Worm (Caenorhabditis elegans) whole organism, young adult: Measurements from ENCODE around the gene C08E8.6.

Experiments
- B0261.1 ChIP-seq: sonication (generic microtip); optimal IDR thresholded peaks from 2 replicates; lab custom pipeline; 2016; ENCODE audit warnings: mild to moderate bottlenecking, missing genetic modification characterization, moderate library complexity, missing compliant biosample characterization
- C17E4.6 ChIP-seq: fragments of 200-800 bp; sonication (Bioruptor generic); IDR thresholded peaks from 2 replicates; pipeline ENCODE4 v1.3.6; 2022; ENCODE audit warnings: missing genetic modification reagents, missing genetic modification characterization, missing compliant biosample characterization
- D2030.7 ChIP-seq: fragments of 200-800 bp; sonication (Bioruptor generic); IDR thresholded peaks from 2 replicates; pipeline ENCODE4 v1.3.6; 2022; ENCODE audit warnings: missing genetic modification reagents, missing genetic modification characterization, missing compliant biosample characterization
- F23B12.7 ChIP-seq: sonication (generic microtip); optimal IDR thresholded peaks from 2 replicates; lab custom pipeline; 2017; ENCODE audit warnings: missing genetic modification characterization, mild to moderate bottlenecking, missing compliant biosample characterization, antibody characterized with exemption, moderate library complexity; ENCODE audit not compliant: insufficient read depth
- F33H1.4 ChIP-seq: fragments of 200-800 bp; sonication (Bioruptor generic); IDR thresholded peaks from 2 replicates; pipeline ENCODE4 v1.3.6; 2022; ENCODE audit warnings: missing genetic modification reagents, missing genetic modification characterization, missing compliant biosample characterization
- F39B2.1 ChIP-seq: fragments of 200-800 bp; sonication (Bioruptor generic); IDR thresholded peaks from 2 replicates; pipeline ENCODE4 v1.3.6; 2022; ENCODE audit warnings: missing genetic modification reagents, missing genetic modification characterization, missing compliant biosample characterization
- F49E8.2 ChIP-seq: sonication (generic microtip); optimal IDR thresholded peaks from 3 replicates; lab custom pipeline; 2017; ENCODE audit warnings: missing genetic modification characterization, mild to moderate bottlenecking, missing compliant biosample characterization, antibody characterized with exemption, moderate library complexity; ENCODE audit not compliant: insufficient read depth
- F55B11.4 ChIP-seq: sonication (generic microtip); optimal IDR thresholded peaks from 2 replicates; lab custom pipeline; 2016; ENCODE audit warnings: missing compliant biosample characterization, missing genetic modification characterization, borderline replicate concordance; ENCODE audit not compliant: insufficient read depth
- F57A8.1 ChIP-seq: fragments of 200-800 bp; sonication (Bioruptor generic); optimal IDR thresholded peaks from 2 replicates; lab custom pipeline; 2018; ENCODE audit warnings: mild to moderate bottlenecking, missing genetic modification characterization, moderate library complexity, missing compliant biosample characterization
- K11D2.4 ChIP-seq: fragments of 200-800 bp; sonication (Bioruptor generic); IDR thresholded peaks from 2 replicates; pipeline ENCODE4 v1.3.6; 2022; ENCODE audit warnings: missing genetic modification reagents, missing genetic modification characterization, missing compliant biosample characterization
- T07F8.4 ChIP-seq: sonication (generic microtip); optimal IDR thresholded peaks from 2 replicates; lab custom pipeline; 2016; ENCODE audit warnings: mild to moderate bottlenecking, missing genetic modification characterization, moderate library complexity, missing compliant biosample characterization
- Y53F4B.3 ChIP-seq: fragments of 200-800 bp; sonication (Bioruptor generic); IDR thresholded peaks from 2 replicates; pipeline ENCODE4 v1.3.6; 2022; ENCODE audit warnings: missing genetic modification reagents, missing genetic modification characterization, missing compliant biosample characterization
- Y53G8AR.9 ChIP-seq: fragments of 200-800 bp; sonication (Bioruptor generic); conservative IDR thresholded peaks from 2 replicates; pipeline ENCODE4 v1.3.6; 2022; ENCODE audit warnings: missing genetic modification reagents, missing genetic modification characterization, missing compliant biosample characterization
- attf-3 ChIP-seq: fragments of 200-800 bp; sonication (Bioruptor generic); conservative IDR thresholded peaks from 2 replicates; pipeline ENCODE4 v1.3.6; 2022; ENCODE audit warnings: missing genetic modification reagents, missing genetic modification characterization, missing compliant biosample characterization
- attf-5 ChIP-seq: fragments of 200-800 bp; sonication (Bioruptor generic); optimal IDR thresholded peaks from 2 replicates; lab custom pipeline; 2018; ENCODE audit warnings: mild to moderate bottlenecking, missing genetic modification characterization, missing compliant biosample characterization
- attf-6 ChIP-seq: fragments of 200-800 bp; sonication (Bioruptor generic); IDR thresholded peaks from 2 replicates; pipeline ENCODE4 v1.3.6; 2022; ENCODE audit warnings: missing genetic modification reagents, missing genetic modification characterization, missing compliant biosample characterization
- cebp-1 ChIP-seq, 2 experiments: fragments of 200-800 bp in 1 of 2; sonication (Bioruptor generic) in 1 of 2; sonication (generic microtip) in 1 of 2; IDR thresholded peaks in 1 of 2; optimal IDR thresholded peaks in 1 of 2; 2 replicates each; pipeline versions ENCODE4 v1.3.6 to Lab custom; 2017 to 2022; ENCODE audit warnings: missing compliant biosample characterization in 2 of 2, missing genetic modification characterization in 2 of 2, mild to moderate bottlenecking in 1 of 2, missing genetic modification reagents in 1 of 2, moderate library complexity in 1 of 2
- chd-7 ChIP-seq: sonication (generic microtip); optimal IDR thresholded peaks from 2 replicates; lab custom pipeline; 2016; ENCODE audit warnings: mild to moderate bottlenecking, missing genetic modification characterization, moderate library complexity, missing compliant biosample characterization
- die-1 ChIP-seq: sonication (generic microtip); optimal IDR thresholded peaks from 2 replicates; lab custom pipeline; 2016; ENCODE audit warnings: missing genotype, mild to moderate bottlenecking, missing genetic modification characterization, missing compliant biosample characterization
- dox-1 ChIP-seq: fragments of 200-800 bp; sonication (Bioruptor generic); IDR thresholded peaks from 2 replicates; pipeline ENCODE4 v1.3.6; 2022; ENCODE audit warnings: missing genetic modification reagents, missing genetic modification characterization, missing compliant biosample characterization
- ekl-4 ChIP-seq: fragments of 200-800 bp; sonication (Bioruptor generic); IDR thresholded peaks from 2 replicates; pipeline ENCODE4 v1.3.6; 2022; ENCODE audit warnings: missing genetic modification reagents, missing genetic modification characterization, missing compliant biosample characterization
- him-1 ChIP-seq: sonication (generic microtip); optimal IDR thresholded peaks from 2 replicates; lab custom pipeline; 2016; ENCODE audit warnings: missing genotype, missing genetic modification reagents, missing genetic modification characterization, missing compliant biosample characterization
- hlh-12 ChIP-seq: sonication (generic microtip); optimal IDR thresholded peaks from 2 replicates; lab custom pipeline; 2016; ENCODE audit warnings: missing genetic modification characterization, missing compliant biosample characterization
- hmg-1.2 ChIP-seq: fragments of 200-800 bp; sonication (Bioruptor generic); IDR thresholded peaks from 2 replicates; pipeline ENCODE4 v1.3.6; 2022; ENCODE audit warnings: missing genetic modification reagents, missing genetic modification characterization, missing compliant biosample characterization
- hmg-20 ChIP-seq: fragments of 200-800 bp; sonication (Bioruptor generic); IDR thresholded peaks from 2 replicates; pipeline ENCODE4 v1.3.6; 2022; ENCODE audit warnings: missing genetic modification reagents, missing genetic modification characterization, missing compliant biosample characterization
- let-607 ChIP-seq, 2 experiments: fragments of 200-800 bp in 1 of 2; sonication (Bioruptor generic) in 1 of 2; sonication (generic microtip) in 1 of 2; optimal IDR thresholded peaks; 2 replicates each; lab custom pipeline; 2016 to 2018; ENCODE audit warnings: mild to moderate bottlenecking in 2 of 2, missing compliant biosample characterization in 2 of 2, missing genetic modification characterization in 2 of 2, moderate library complexity in 2 of 2, missing genotype in 1 of 2
- lin-54 ChIP-seq: fragments of 200-800 bp; sonication (Bioruptor generic); optimal IDR thresholded peaks from 2 replicates; lab custom pipeline; 2018; ENCODE audit warnings: mild to moderate bottlenecking, missing genetic modification characterization, missing compliant biosample characterization
- lir-1 ChIP-seq: fragments of 200-800 bp; sonication (Bioruptor generic); conservative IDR thresholded peaks from 2 replicates; pipeline ENCODE4 v1.3.6; 2022; ENCODE audit warnings: missing genetic modification reagents, missing genetic modification characterization, missing compliant biosample characterization
- lsy-27 ChIP-seq: sonication (generic microtip); optimal IDR thresholded peaks from 2 replicates; lab custom pipeline; 2017; ENCODE audit warnings: missing genetic modification characterization, mild to moderate bottlenecking, missing compliant biosample characterization, antibody characterized with exemption, missing genotype, borderline replicate concordance; ENCODE audit not compliant: insufficient read depth
- madf-10 ChIP-seq: sonication (generic microtip); optimal IDR thresholded peaks from 2 replicates; lab custom pipeline; 2016; ENCODE audit warnings: mild to moderate bottlenecking, missing genetic modification characterization, missing compliant biosample characterization
- madf-6 ChIP-seq: fragments of 200-800 bp; sonication (Bioruptor generic); IDR thresholded peaks from 2 replicates; pipeline ENCODE4 v1.3.6; 2022; ENCODE audit warnings: missing genetic modification reagents, missing genetic modification characterization, missing compliant biosample characterization
- mxl-1 ChIP-seq: sonication (generic microtip); optimal IDR thresholded peaks from 2 replicates; lab custom pipeline; 2016; ENCODE audit warnings: missing genetic modification characterization, missing compliant biosample characterization
- nhr-27 ChIP-seq: fragments of 200-800 bp; sonication (Bioruptor generic); optimal IDR thresholded peaks from 2 replicates; lab custom pipeline; 2018; ENCODE audit warnings: mild to moderate bottlenecking, missing genetic modification characterization, moderate library complexity, missing compliant biosample characterization
- nhr-80 ChIP-seq: sonication (generic microtip); optimal IDR thresholded peaks from 2 replicates; lab custom pipeline; 2016; ENCODE audit warnings: missing genetic modification characterization, missing compliant biosample characterization
- pha-4 ChIP-seq: fragments of 150-350 bp; sonication (generic microtip); optimal IDR thresholded peaks from 2 replicates; lab custom pipeline; 2014; ENCODE audit warnings: missing biosample characterization, missing genetic modification reagents, missing genetic modification characterization
- rec-8 ChIP-seq, 2 experiments: sonication (generic microtip); optimal IDR thresholded peaks; 2 replicates each; lab custom pipeline; 2016; ENCODE audit warnings: mild to moderate bottlenecking in 2 of 2, missing genetic modification characterization in 2 of 2, missing genetic modification reagents in 2 of 2, missing genotype in 2 of 2, missing biosample characterization in 1 of 2, missing compliant biosample characterization in 1 of 2, moderate library complexity in 1 of 2
- snpc-1.1 ChIP-seq: sonication (generic microtip); optimal IDR thresholded peaks from 2 replicates; lab custom pipeline; 2017; ENCODE audit warnings: missing genetic modification characterization, mild to moderate bottlenecking, missing compliant biosample characterization, antibody characterized with exemption, moderate library complexity, missing genotype, missing genetic modification reagents; ENCODE audit not compliant: insufficient read depth
- snpc-1.3 ChIP-seq: sonication (generic microtip); optimal IDR thresholded peaks from 2 replicates; lab custom pipeline; 2017; ENCODE audit warnings: missing genetic modification characterization, mild to moderate bottlenecking, missing compliant biosample characterization, antibody characterized with exemption, moderate library complexity, missing genotype, missing genetic modification reagents; ENCODE audit not compliant: insufficient read depth
- snpc-3.4 ChIP-seq: sonication (generic microtip); optimal IDR thresholded peaks from 2 replicates; lab custom pipeline; 2017; ENCODE audit warnings: missing genetic modification characterization, mild to moderate bottlenecking, missing compliant biosample characterization, antibody characterized with exemption, moderate library complexity, missing genotype, missing genetic modification reagents
- somi-1 ChIP-seq: fragments of 200-800 bp; sonication (Bioruptor generic); optimal IDR thresholded peaks from 2 replicates; lab custom pipeline; 2018; ENCODE audit warnings: mild to moderate bottlenecking, missing genetic modification characterization, missing compliant biosample characterization
- tbx-9 ChIP-seq: sonication (generic microtip); optimal IDR thresholded peaks from 2 replicates; lab custom pipeline; 2016; ENCODE audit warnings: borderline replicate concordance, missing genetic modification characterization, inconsistent platforms, missing compliant biosample characterization
- unc-130 ChIP-seq: sonication (generic microtip); optimal IDR thresholded peaks from 2 replicates; lab custom pipeline; 2016; ENCODE audit warnings: missing genetic modification reagents, missing genetic modification characterization, missing compliant biosample characterization
- unc-62 ChIP-seq: fragments of 150-350 bp; optimal IDR thresholded peaks from 2 replicates; lab custom pipeline; 2014; ENCODE audit warnings: missing biosample characterization, missing genetic modification reagents, missing genetic modification characterization
- ztf-18 ChIP-seq: sonication (generic microtip); optimal IDR thresholded peaks from 2 replicates; lab custom pipeline; 2016; ENCODE audit warnings: missing genotype, mild to moderate bottlenecking, missing genetic modification characterization, missing compliant biosample characterization
- ztf-26 ChIP-seq: sonication (generic microtip); optimal IDR thresholded peaks from 2 replicates; lab custom pipeline; 2017; ENCODE audit warnings: missing genetic modification characterization, missing compliant biosample characterization

The C08E8.6 gene

DNA sequence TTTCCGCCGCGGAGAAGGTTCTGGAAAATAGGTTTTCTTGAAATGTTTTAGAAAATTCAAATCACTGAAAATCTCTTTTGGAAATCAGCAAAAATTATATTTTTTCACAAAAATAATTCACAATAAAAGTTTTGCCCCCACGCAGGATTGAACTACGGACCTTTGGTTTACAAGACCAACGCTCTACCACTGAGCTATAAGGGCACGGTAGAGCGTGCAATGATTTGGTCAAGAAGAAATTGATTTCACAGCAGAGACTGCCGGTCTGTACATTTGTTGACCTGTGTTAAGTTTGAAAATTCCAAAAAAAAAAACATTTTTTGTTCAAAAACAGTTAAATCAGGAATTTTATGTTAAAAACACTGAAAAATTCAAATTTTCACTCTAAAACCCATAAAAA, 44.1 kb upstream of the C08E8.6 start:
- TF ChIP-seq rec-8 (tag; optimal IDR thresholded peaks at IDR 0.05; lab: Kevin White, UChicago), result peak in 1 of 2 experiments; percentile 33
- peak; percentile 66 for TF ChIP-seq ztf-18 (tag; lab: Kevin White, UChicago)
- TF ChIP-seq F49E8.2 (tag; lab: Kevin White, UChicago), result peak; percentile 50
- no peak for TF ChIP-seq cebp-1 (GFP tag; IDR thresholded peaks at IDR 0.05; lab: Robert Waterston, UW)
- TF ChIP-seq cebp-1 (tag; optimal IDR thresholded peaks at IDR 0.05; lab: Kevin White, UChicago), result peak; percentile 47
- TF ChIP-seq F39B2.1 (GFP tag; lab: Robert Waterston, UW), result no peak
- 0 out of 2 replicates have a peak, but pooled peaks have one; percentile 26 for TF ChIP-seq D2030.7 (GFP tag; lab: Robert Waterston, UW)
- peak; percentile 54; the same call in 1 of the 2 replicates for TF ChIP-seq C17E4.6 (GFP tag; lab: Robert Waterston, UW)
- peak; percentile 5 for TF ChIP-seq attf-5 (GFP tag; lab: Kevin White, UChicago)
- peak; percentile 79 for TF ChIP-seq snpc-1.3 (tag; lab: Kevin White, UChicago)
- no peak for TF ChIP-seq K11D2.4 (GFP tag; lab: Robert Waterston, UW)
- peak; percentile 64 for TF ChIP-seq hmg-1.2 (GFP tag; lab: Robert Waterston, UW)
- no peak for TF ChIP-seq F57A8.1
- no peak for TF ChIP-seq F55B11.4 (tag; lab: Kevin White, UChicago)
- TF ChIP-seq tbx-9 (tag; lab: Kevin White, UChicago), result no peak
- TF ChIP-seq lin-54, result peak; percentile 19
- 0 out of 2 replicates have a peak, but pooled peaks have one; percentile 20 for TF ChIP-seq attf-3 (GFP tag; lab: Robert Waterston, UW)
- TF ChIP-seq ekl-4 (GFP tag; lab: Robert Waterston, UW), result peak; percentile 35; the same call in 1 of the 2 replicates
- peak; percentile 2 for TF ChIP-seq nhr-80
- TF ChIP-seq B0261.1 (tag; lab: Kevin White, UChicago), result peak; percentile 85
- TF ChIP-seq let-607 (tag; optimal IDR thresholded peaks at IDR 0.05; lab: Kevin White, UChicago), result no peak
- TF ChIP-seq hmg-20, result no peak
- peak; percentile 16 for TF ChIP-seq unc-130
- no peak for TF ChIP-seq unc-62 (GFP tag; lab: Kevin White, UChicago)
- peak; percentile 38; the same call in 1 of the 2 replicates for TF ChIP-seq Y53G8AR.9 (GFP tag; lab: Robert Waterston, UW)
- TF ChIP-seq lsy-27 (tag; lab: Kevin White, UChicago), result no peak
- TF ChIP-seq F23B12.7 (tag; lab: Kevin White, UChicago), result peak; percentile 23
- TF ChIP-seq die-1 (tag; lab: Kevin White, UChicago), result peak; percentile 67
- peak; percentile 51; the same call in 1 of the 2 replicates for TF ChIP-seq dox-1 (GFP tag; lab: Robert Waterston, UW)
- peak; percentile 45 for TF ChIP-seq snpc-3.4
- TF ChIP-seq madf-6 (GFP tag; lab: Robert Waterston, UW), result peak; percentile 60; the same call in 1 of the 2 replicates
- peak; percentile 1 for TF ChIP-seq T07F8.4
- peak; percentile 70 for TF ChIP-seq mxl-1 (tag; lab: Kevin White, UChicago)
- TF ChIP-seq madf-10 (tag; lab: Kevin White, UChicago), result peak; percentile 9
- TF ChIP-seq nhr-27, result no peak
- TF ChIP-seq ztf-26 (tag; lab: Kevin White, UChicago), result no peak
- no peak for TF ChIP-seq attf-6 (GFP tag; lab: Robert Waterston, UW)
- no peak; the same call in 1 of the 2 replicates for TF ChIP-seq Y53F4B.3 (GFP tag; lab: Robert Waterston, UW)
- no peak for TF ChIP-seq chd-7 (tag; lab: Kevin White, UChicago)
- peak; percentile 44 for TF ChIP-seq snpc-1.1 (tag; lab: Kevin White, UChicago)
- no peak for TF ChIP-seq somi-1 (GFP tag; lab: Kevin White, UChicago)
- TF ChIP-seq hlh-12 (tag; lab: Kevin White, UChicago), result peak; percentile 11
- TF ChIP-seq pha-4, result no peak
- TF ChIP-seq lir-1 (GFP tag; lab: Robert Waterston, UW), result no peak
- TF ChIP-seq him-1 (tag; lab: Kevin White, UChicago), result peak; percentile 70
- no peak for TF ChIP-seq F33H1.4 (GFP tag; lab: Robert Waterston, UW)
